Worm (Caenorhabditis elegans) whole organism, mixed stage, embryonic: ENCODE measurements around the gene T24D5.2.
"Not testable (repeated sequence)": the region's sequence is repeated elsewhere in the genome, so short reads cannot be mapped to it uniquely, and the experiment has no call there.

ENCODE experiments used
- mab-5 ChIP-seq: fragments of 150-350 bp; optimal IDR thresholded peaks from 2 replicates; lab custom pipeline; 2014; ENCODE audit warnings: missing biosample characterization, missing genetic modification characterization
- mep-1 ChIP-seq: fragments of 150-350 bp; optimal IDR thresholded peaks from 2 replicates; lab custom pipeline; 2017; ENCODE audit warnings: missing biosample characterization, missing genetic modification reagents, missing genetic modification characterization, inconsistent platforms
- zip-8 ChIP-seq: fragments of 150-350 bp; optimal IDR thresholded peaks from 2 replicates; lab custom pipeline; 2014; ENCODE audit warnings: missing biosample characterization, missing genetic modification characterization

DNA sequence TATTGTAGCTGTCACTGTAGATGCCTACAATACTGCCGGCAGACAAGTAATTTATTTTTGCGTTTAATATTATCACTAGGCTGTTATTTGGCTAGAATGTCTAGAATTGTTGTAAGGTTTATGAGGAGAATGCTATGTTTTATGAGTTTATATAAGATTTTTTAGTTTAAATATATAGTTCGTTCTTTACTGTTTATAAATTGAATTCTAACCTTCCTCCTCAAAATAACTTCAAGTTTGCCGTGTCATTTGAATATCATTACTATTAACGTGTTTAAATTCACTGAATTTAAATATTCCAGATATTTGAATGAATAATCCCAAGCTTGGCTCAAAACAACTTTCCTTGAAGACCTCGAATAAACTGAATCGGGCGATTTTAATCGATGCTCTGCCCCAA, 27.2 kb upstream of the T24D5.2 start, which contains the start of gene R09A8.1:
- TF ChIP-seq mab-5, zip-8, mep-1 (tag; lab: Kevin White, UChicago): not testable (repeated sequence)
